Worm (Caenorhabditis elegans): Measurements from ENCODE around the gene hal-3.
A peak's percentile ranks its signal among the peaks of the same experiment; 100 is the strongest.

The hal-3 gene

ce11 chrII:9611347-9611923, 5.5 kb downstream of the hal-3 start, which contains the start of the genes T15H9.5 and T15H9.4:
Gene T15H9.5, minus strand, starts transcription at chrII:9611447.
Gene T15H9.4, plus strand, starts transcription at chrII:9611873.
- TF ChIP-seq flt-1 (GFP tag; IDR thresholded peaks at IDR 0.05) (no peak), ztf-29 (GFP tag; IDR thresholded peaks at IDR 0.05) (no peak), ztf-23 (GFP tag; IDR thresholded peaks at IDR 0.05) (no peak), klf-2 (GFP tag; conservative IDR thresholded peaks at IDR 0.05) (no peak), ref-1 (GFP tag; conservative IDR thresholded peaks at IDR 0.05) (no peak), T22C8.4 (GFP tag; IDR thresholded peaks at IDR 0.05) (no peak), med-1 (GFP tag; optimal IDR thresholded peaks at IDR 0.05; ENCODE audit: insufficient read depth) (no peak), tab-1 (GFP tag; IDR thresholded peaks at IDR 0.05) (no peak), cog-1 (tag; optimal IDR thresholded peaks at IDR 0.05) (no peak)

- no peak for TF ChIP-seq tab-1 (GFP tag; IDR thresholded peaks at IDR 0.05)
- TF ChIP-seq ztf-29 (GFP tag; IDR thresholded peaks at IDR 0.05) = no peak
- TF ChIP-seq T22C8.4 (GFP tag; IDR thresholded peaks at IDR 0.05) = no peak
- TF ChIP-seq klf-2 (GFP tag; conservative IDR thresholded peaks at IDR 0.05) = no peak
- no peak for TF ChIP-seq ztf-23 (GFP tag; IDR thresholded peaks at IDR 0.05)
- no peak for TF ChIP-seq ref-1 (GFP tag; conservative IDR thresholded peaks at IDR 0.05)
- TF ChIP-seq med-1 (GFP tag; optimal IDR thresholded peaks at IDR 0.05; ENCODE audit: insufficient read depth) = no peak
- no peak for TF ChIP-seq flt-1 (GFP tag; IDR thresholded peaks at IDR 0.05)
- no peak for TF ChIP-seq cog-1 (tag; optimal IDR thresholded peaks at IDR 0.05)
Observed at ce11 chrII:9609296-9609695, 7.6 kb downstream of the hal-3 start, which contains the start of gene pap-2. Gene pap-2, minus strand, starts transcription at chrII:9609396.

- TF ChIP-seq ztf-23 (GFP tag; IDR thresholded peaks at IDR 0.05) = no peak
- no peak for TF ChIP-seq T22C8.4 (GFP tag; IDR thresholded peaks at IDR 0.05)
- no peak for TF ChIP-seq ztf-29 (GFP tag; IDR thresholded peaks at IDR 0.05)
- no peak for TF ChIP-seq ref-1 (GFP tag; conservative IDR thresholded peaks at IDR 0.05)
- no peak for TF ChIP-seq tab-1 (GFP tag; IDR thresholded peaks at IDR 0.05)
- TF ChIP-seq klf-2 (GFP tag; conservative IDR thresholded peaks at IDR 0.05) = no peak
Observed at ce11 chrII:9607137-9607536, 9.8 kb downstream of the hal-3 start.

- TF ChIP-seq ztf-29 (GFP tag; IDR thresholded peaks at IDR 0.05) = no peak
- no peak for TF ChIP-seq T22C8.4 (GFP tag; IDR thresholded peaks at IDR 0.05)
- no peak for TF ChIP-seq tab-1 (GFP tag; IDR thresholded peaks at IDR 0.05)
- no peak for TF ChIP-seq flt-1 (GFP tag; IDR thresholded peaks at IDR 0.05)
- no peak for TF ChIP-seq cog-1 (tag; optimal IDR thresholded peaks at IDR 0.05)
- no peak for TF ChIP-seq klf-2 (GFP tag; conservative IDR thresholded peaks at IDR 0.05)
- TF ChIP-seq ztf-23 (GFP tag; IDR thresholded peaks at IDR 0.05) = no peak
- TF ChIP-seq ref-1 (GFP tag; conservative IDR thresholded peaks at IDR 0.05) = no peak
Observed at ce11 chrII:9606485-9607036, 10.4 kb downstream of the hal-3 start.

ce11 chrII:9605954-9606353, 11.0 kb downstream of the hal-3 start:
- TF ChIP-seq ztf-23 (GFP tag; IDR thresholded peaks at IDR 0.05) = no peak
- no peak for TF ChIP-seq tab-1 (GFP tag; IDR thresholded peaks at IDR 0.05)
- no peak for TF ChIP-seq ztf-29 (GFP tag; IDR thresholded peaks at IDR 0.05)
- no peak for TF ChIP-seq T22C8.4 (GFP tag; IDR thresholded peaks at IDR 0.05)
- no peak for TF ChIP-seq ref-1 (GFP tag; conservative IDR thresholded peaks at IDR 0.05)
- TF ChIP-seq klf-2 (GFP tag; conservative IDR thresholded peaks at IDR 0.05) = no peak
- no peak for TF ChIP-seq cog-1 (tag; optimal IDR thresholded peaks at IDR 0.05)
- TF ChIP-seq med-1 (GFP tag; optimal IDR thresholded peaks at IDR 0.05; ENCODE audit: insufficient read depth) = no peak
- TF ChIP-seq flt-1 (GFP tag; IDR thresholded peaks at IDR 0.05) = no peak

- no peak for TF ChIP-seq ztf-29 (GFP tag; IDR thresholded peaks at IDR 0.05)
- TF ChIP-seq ref-1 (GFP tag; conservative IDR thresholded peaks at IDR 0.05) = no peak
- no peak for TF ChIP-seq klf-2 (GFP tag; conservative IDR thresholded peaks at IDR 0.05)
- no peak for TF ChIP-seq ztf-23 (GFP tag; IDR thresholded peaks at IDR 0.05)
- TF ChIP-seq flt-1 (GFP tag; IDR thresholded peaks at IDR 0.05) = no peak
- TF ChIP-seq med-1 (GFP tag; optimal IDR thresholded peaks at IDR 0.05; ENCODE audit: insufficient read depth) = no peak
- no peak for TF ChIP-seq T22C8.4 (GFP tag; IDR thresholded peaks at IDR 0.05)
- no peak for TF ChIP-seq cog-1 (tag; optimal IDR thresholded peaks at IDR 0.05)
- no peak for TF ChIP-seq tab-1 (GFP tag; IDR thresholded peaks at IDR 0.05)
Observed at ce11 chrII:9605336-9605735, 11.6 kb downstream of the hal-3 start, which contains the start of gene nhr-19. Gene nhr-19, minus strand, starts transcription at chrII:9605526.

- TF ChIP-seq klf-2 (GFP tag; conservative IDR thresholded peaks at IDR 0.05) (no peak), ztf-23 (GFP tag; IDR thresholded peaks at IDR 0.05) (no peak), tab-1 (GFP tag; IDR thresholded peaks at IDR 0.05) (no peak), cog-1 (tag; optimal IDR thresholded peaks at IDR 0.05) (no peak), ref-1 (GFP tag; conservative IDR thresholded peaks at IDR 0.05) (no peak), med-1 (GFP tag; optimal IDR thresholded peaks at IDR 0.05; ENCODE audit: insufficient read depth) (no peak), ztf-29 (GFP tag; IDR thresholded peaks at IDR 0.05) (no peak), T22C8.4 (GFP tag; IDR thresholded peaks at IDR 0.05) (no peak), flt-1 (GFP tag; IDR thresholded peaks at IDR 0.05) (no peak)
Observed at ce11 chrII:9604685-9605084, 12.2 kb downstream of the hal-3 start.

ce11 chrII:9604063-9604462, 12.9 kb downstream of the hal-3 start:
- TF ChIP-seq ztf-23 (GFP tag; IDR thresholded peaks at IDR 0.05) (no peak), ztf-29 (GFP tag; IDR thresholded peaks at IDR 0.05) (no peak), T22C8.4 (GFP tag; IDR thresholded peaks at IDR 0.05) (no peak), ref-1 (GFP tag; conservative IDR thresholded peaks at IDR 0.05) (no peak), cog-1 (tag; optimal IDR thresholded peaks at IDR 0.05) (no peak), flt-1 (GFP tag; IDR thresholded peaks at IDR 0.05) (no peak), tab-1 (GFP tag; IDR thresholded peaks at IDR 0.05) (no peak), klf-2 (GFP tag; conservative IDR thresholded peaks at IDR 0.05) (no peak), med-1 (GFP tag; optimal IDR thresholded peaks at IDR 0.05; ENCODE audit: insufficient read depth) (no peak)

- TF ChIP-seq med-1 (GFP tag; optimal IDR thresholded peaks at IDR 0.05; ENCODE audit: insufficient read depth) (no peak), cog-1 (tag; optimal IDR thresholded peaks at IDR 0.05) (peak; percentile 69)
Observed at ce11 chrII:9603419-9603818, 13.5 kb downstream of the hal-3 start.

ce11 chrII:9602566-9602965, 14.4 kb downstream of the hal-3 start:
- no peak for TF ChIP-seq tab-1 (GFP tag; IDR thresholded peaks at IDR 0.05)
- TF ChIP-seq flt-1 (GFP tag; IDR thresholded peaks at IDR 0.05) = no peak
- no peak for TF ChIP-seq ref-1 (GFP tag; conservative IDR thresholded peaks at IDR 0.05)
- TF ChIP-seq cog-1 (tag; optimal IDR thresholded peaks at IDR 0.05) = no peak
- TF ChIP-seq ztf-29 (GFP tag; IDR thresholded peaks at IDR 0.05) = no peak
- no peak for TF ChIP-seq klf-2 (GFP tag; conservative IDR thresholded peaks at IDR 0.05)
- no peak for TF ChIP-seq med-1 (GFP tag; optimal IDR thresholded peaks at IDR 0.05; ENCODE audit: insufficient read depth)
- TF ChIP-seq T22C8.4 (GFP tag; IDR thresholded peaks at IDR 0.05) = no peak
- TF ChIP-seq ztf-23 (GFP tag; IDR thresholded peaks at IDR 0.05) = no peak
